Fruit fly (Drosophila melanogaster) whole organism, wandering third instar larva: ENCODE data around the gene Send1.
A peak's percentile ranks its signal among the peaks of the same experiment; 100 is the strongest.

Experiments used
- Abd-B ChIP-seq: fragments of >200 bp; optimal IDR thresholded peaks from 2 replicates; lab custom pipeline; 2017; ENCODE audit warnings: missing biosample characterization, missing genetic modification characterization
- CG32264 ChIP-seq: fragments of 200-800 bp; sonication (Bioruptor generic); optimal IDR thresholded peaks from 2 replicates; lab custom pipeline; 2016; ENCODE audit warnings: missing biosample characterization, missing genetic modification characterization
- CG9705 ChIP-seq: fragments of 200-800 bp; sonication (Bioruptor generic); optimal IDR thresholded peaks from 2 replicates; lab custom pipeline; 2018; ENCODE audit warnings: missing biosample characterization, mild to moderate bottlenecking, missing genetic modification characterization
- CrebA ChIP-seq: fragments of 200-800 bp; sonication (Bioruptor generic); optimal IDR thresholded peaks from 2 replicates; lab custom pipeline; 2016; ENCODE audit warnings: missing biosample characterization, mild to moderate bottlenecking, missing genetic modification characterization, borderline replicate concordance
- Dfd ChIP-seq: fragments of >200 bp; optimal IDR thresholded peaks from 2 replicates; lab custom pipeline; 2017; ENCODE audit warnings: missing biosample characterization, missing genetic modification characterization
- Dif ChIP-seq: fragments of 200-275, 200-300 bp; sonication (Bioruptor generic); optimal IDR thresholded peaks from 2 replicates; lab custom pipeline; 2018; ENCODE audit warnings: missing biosample characterization, missing genetic modification characterization; ENCODE audit not compliant: partially characterized antibody
- GATAd ChIP-seq: sonication (Bioruptor generic); optimal IDR thresholded peaks from 2 replicates; lab custom pipeline; 2016; ENCODE audit warnings: missing biosample characterization, missing genetic modification characterization
- HLH106 ChIP-seq: fragments of 200-800 bp; optimal IDR thresholded peaks from 3 replicates; lab custom pipeline; 2019; ENCODE audit warnings: missing biosample characterization, mild to moderate bottlenecking, missing genetic modification characterization, moderate library complexity
- Hnf4 ChIP-seq: fragments of 200-800 bp; sonication (Bioruptor generic); optimal IDR thresholded peaks from 2 replicates; lab custom pipeline; 2016; ENCODE audit warnings: missing biosample characterization, mild to moderate bottlenecking, missing genetic modification characterization
- Hr78 ChIP-seq: fragments of >200 bp; optimal IDR thresholded peaks from 2 replicates; lab custom pipeline; 2017; ENCODE audit warnings: missing biosample characterization, missing genetic modification characterization
- Hr83 ChIP-seq: fragments of 200-300 bp; sonication (Bioruptor generic); optimal IDR thresholded peaks from 2 replicates; lab custom pipeline; 2016; ENCODE audit warnings: missing biosample characterization, mild to moderate bottlenecking, missing genetic modification characterization, moderate library complexity; ENCODE audit not compliant: poor library complexity, severe bottlenecking
- Jra ChIP-seq: sonication (Bioruptor generic); optimal IDR thresholded peaks from 2 replicates; lab custom pipeline; 2016; ENCODE audit warnings: missing biosample characterization, missing genetic modification characterization
- Mio ChIP-seq: sonication (Bioruptor generic); optimal IDR thresholded peaks from 2 replicates; lab custom pipeline; 2016; ENCODE audit warnings: missing biosample characterization, missing genetic modification characterization
- Myc ChIP-seq: fragments of >200 bp; optimal IDR thresholded peaks from 2 replicates; lab custom pipeline; 2017
- N ChIP-seq: fragments of >200 bp; optimal IDR thresholded peaks from 2 replicates; lab custom pipeline; 2018; ENCODE audit warnings: missing biosample characterization, missing external identifiers, missing genetic modification characterization
- OdsH ChIP-seq: fragments of 200-800 bp; sonication (Bioruptor generic); optimal IDR thresholded peaks from 2 replicates; lab custom pipeline; 2016; ENCODE audit warnings: missing biosample characterization, mild to moderate bottlenecking, missing genetic modification characterization
- Rel ChIP-seq, 2 experiments: fragments of 200-800 bp; sonication (Bioruptor generic) in 1 of 2; optimal IDR thresholded peaks; 2 replicates in 1 of 2; 3 replicates in 1 of 2; lab custom pipeline; 2016 to 2019; ENCODE audit warnings: mild to moderate bottlenecking in 2 of 2, missing biosample characterization in 2 of 2, missing genetic modification characterization in 2 of 2, moderate library complexity in 1 of 2
- Sp1 ChIP-seq: fragments of 200-800 bp; sonication (Bioruptor generic); optimal IDR thresholded peaks from 3 replicates; lab custom pipeline; 2019; ENCODE audit warnings: missing biosample characterization, mild to moderate bottlenecking, missing genetic modification characterization, moderate library complexity
- Vsx2 ChIP-seq: fragments of 200-300, 225-300 bp; sonication (Bioruptor generic); optimal IDR thresholded peaks from 2 replicates; lab custom pipeline; 2018; ENCODE audit warnings: missing biosample characterization, missing genetic modification characterization; ENCODE audit not compliant: partially characterized antibody
- br ChIP-seq: fragments of 200-800 bp; sonication (Bioruptor generic); optimal IDR thresholded peaks from 2 replicates; lab custom pipeline; 2016; ENCODE audit warnings: missing biosample characterization, missing genetic modification characterization
- brk ChIP-seq: fragments of 200-800 bp; sonication (Bioruptor generic); optimal IDR thresholded peaks from 2 replicates; lab custom pipeline; 2016; ENCODE audit warnings: missing biosample characterization, mild to moderate bottlenecking, missing genetic modification characterization
- dl ChIP-seq, 2 experiments: fragments of 175-275, 200-275 bp in 1 of 2; fragments of 200-275 bp in 1 of 2; sonication (Bioruptor generic); optimal IDR thresholded peaks; lab custom pipeline; 2018; ENCODE audit warnings: mild to moderate bottlenecking in 2 of 2, missing biosample characterization in 2 of 2, missing genetic modification characterization in 2 of 2, moderate library complexity in 2 of 2; ENCODE audit not compliant: partially characterized antibody in 2 of 2, insufficient read depth in 1 of 2
- dmrt93B ChIP-seq: fragments of 200-800 bp; sonication (Bioruptor generic); optimal IDR thresholded peaks from 2 replicates; lab custom pipeline; 2018; ENCODE audit warnings: missing biosample characterization, mild to moderate bottlenecking, missing genetic modification characterization
- dsf ChIP-seq: sonication (Bioruptor generic); optimal IDR thresholded peaks from 2 replicates; lab custom pipeline; 2016; ENCODE audit warnings: missing biosample characterization, missing genetic modification characterization, borderline replicate concordance
- ey ChIP-seq: fragments of 200-800 bp; sonication (Bioruptor generic); optimal IDR thresholded peaks from 2 replicates; lab custom pipeline; 2016; ENCODE audit warnings: missing biosample characterization, missing genetic modification characterization
- foxo ChIP-seq, 2 experiments: fragments of 200-800 bp; sonication (Bioruptor generic); optimal IDR thresholded peaks; 2 replicates in 1 of 2; 3 replicates in 1 of 2; lab custom pipeline; 2016 to 2017; ENCODE audit warnings: missing biosample characterization in 2 of 2, missing genetic modification characterization in 2 of 2
- fru ChIP-seq: fragments of 200-800 bp; sonication (Bioruptor generic); optimal IDR thresholded peaks from 3 replicates; lab custom pipeline; 2016; ENCODE audit warnings: missing biosample characterization, mild to moderate bottlenecking, missing genetic modification characterization
- h ChIP-seq: fragments of 200-800 bp; sonication (Bioruptor generic); optimal IDR thresholded peaks from 3 replicates; lab custom pipeline; 2016; ENCODE audit warnings: missing biosample characterization, mild to moderate bottlenecking, missing genetic modification characterization
- jim ChIP-seq: fragments of 175-275, 200-325 bp; sonication (Bioruptor generic); optimal IDR thresholded peaks from 2 replicates; lab custom pipeline; 2016; ENCODE audit warnings: missing biosample characterization, mild to moderate bottlenecking, missing genetic modification characterization
- lola ChIP-seq: fragments of >200 bp; optimal IDR thresholded peaks from 2 replicates; lab custom pipeline; 2017; ENCODE audit warnings: missing biosample characterization, missing genetic modification characterization
- pan ChIP-seq: fragments of >200 bp; optimal IDR thresholded peaks from 2 replicates; lab custom pipeline; 2017
- psq ChIP-seq: fragments of 200-800 bp; sonication (Bioruptor generic); optimal IDR thresholded peaks from 3 replicates; lab custom pipeline; 2017; ENCODE audit warnings: missing biosample characterization, mild to moderate bottlenecking, missing genetic modification characterization, moderate library complexity
- rgr ChIP-seq: fragments of 200-800 bp; sonication (Bioruptor generic); optimal IDR thresholded peaks from 3 replicates; lab custom pipeline; 2016; ENCODE audit warnings: missing biosample characterization, mild to moderate bottlenecking, missing genetic modification characterization
- sage ChIP-seq: fragments of 200-800 bp; sonication (Bioruptor generic); optimal IDR thresholded peaks from 2 replicates; lab custom pipeline; 2016; ENCODE audit warnings: missing biosample characterization, mild to moderate bottlenecking, missing genetic modification characterization
- sv ChIP-seq: fragments of 200-800 bp; sonication (Bioruptor generic); optimal IDR thresholded peaks from 3 replicates; lab custom pipeline; 2016; ENCODE audit warnings: missing biosample characterization, missing genetic modification characterization
- tai ChIP-seq: sonication (Bioruptor generic); optimal IDR thresholded peaks from 2 replicates; lab custom pipeline; 2016; ENCODE audit warnings: missing biosample characterization, missing genetic modification characterization
- usp ChIP-seq: fragments of >200 bp; optimal IDR thresholded peaks from 2 replicates; lab custom pipeline; 2017; ENCODE audit warnings: missing biosample characterization, missing genetic modification characterization
- woc ChIP-seq: sonication (Bioruptor generic); optimal IDR thresholded peaks from 2 replicates; lab custom pipeline; 2016; ENCODE audit warnings: missing biosample characterization, mild to moderate bottlenecking, missing genetic modification characterization

Gene Send1

DNA sequence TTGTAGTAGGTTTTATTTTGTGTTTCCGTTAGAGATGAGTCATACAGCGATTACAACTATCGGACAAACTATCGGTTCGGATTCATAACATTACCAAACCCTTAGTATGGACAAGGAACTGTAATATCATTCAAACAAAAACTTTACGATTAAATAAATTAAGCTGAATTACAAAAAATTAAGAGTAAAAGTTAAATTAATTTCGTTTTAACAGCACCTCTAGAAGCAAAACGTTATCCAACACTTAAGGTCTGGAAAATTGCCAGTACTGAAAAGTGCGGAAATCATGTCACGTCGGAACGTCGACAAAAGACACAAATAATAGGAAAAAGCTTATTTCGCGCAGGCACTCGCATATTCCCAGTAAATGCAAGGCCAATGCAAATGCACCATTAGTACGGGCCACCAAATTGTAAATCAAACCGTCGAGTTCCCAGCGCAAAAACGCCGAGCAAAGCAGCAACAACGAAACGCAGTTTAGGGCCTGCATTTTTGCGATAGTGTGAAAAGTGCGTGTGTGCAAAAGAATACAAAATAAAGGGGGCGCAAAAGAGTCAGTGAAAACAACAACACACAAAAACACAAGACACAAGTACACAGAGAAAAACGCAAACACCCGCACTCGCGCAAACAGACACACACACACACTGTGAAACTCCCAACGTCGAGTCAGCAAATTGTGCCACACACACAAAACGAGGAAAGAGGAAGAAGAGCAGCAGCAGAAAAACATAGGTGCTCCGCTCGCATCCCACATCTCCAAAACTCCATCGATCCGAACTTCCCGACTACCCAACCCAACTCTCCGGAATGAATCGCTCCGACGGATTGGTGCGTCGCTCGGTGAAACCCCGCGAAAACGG, 28.4 kb downstream of the Send1 start, which contains the start of the genes CG15387 and sau:
TSS of gene CG15387 (minus strand) at position 36 of the 863 bp plus-strand sequence.
TSS of gene sau (plus strand) at position 84 of the 863 bp plus-strand sequence.
- TF ChIP-seq Myc (lab: Kevin White, UChicago) (peak; percentile 23), rgr (GFP tag; lab: Kevin White, UChicago) (peak; percentile 94), Rel (GFP tag; optimal IDR thresholded peaks at IDR 0.05; lab: Kevin White, UChicago) (no peak), Rel (tag; optimal IDR thresholded peaks at IDR 0.05; lab: Kevin White, UChicago) (peak; percentile 69), lola (GFP tag; lab: Kevin White, UChicago) (no peak), pan (lab: Kevin White, UChicago) (no peak), foxo (GFP tag; optimal IDR thresholded peaks at IDR 0.05; lab: Kevin White, UChicago) (peak; percentile 79 to 93), OdsH (GFP tag; lab: Kevin White, UChicago) (peak; percentile 89), CG9705 (peak; percentile 91), br (GFP tag; lab: Kevin White, UChicago) (peak; percentile 93), HLH106 (tag; lab: Kevin White, UChicago) (peak; percentile 90), dl (GFP tag; optimal IDR thresholded peaks at IDR 0.05; lab: Kevin White, UChicago; ENCODE audit: insufficient read depth in 1 of 2, partially characterized antibody in 2 of 2) (no peak), Sp1 (GFP tag; lab: Kevin White, UChicago) (peak; percentile 89), woc (GFP tag; lab: Kevin White, UChicago) (peak; percentile 87), Abd-B (GFP tag; lab: Kevin White, UChicago) (no peak), CrebA (GFP tag; lab: Kevin White, UChicago) (no peak), sv (GFP tag; lab: Kevin White, UChicago) (peak; percentile 84), Hr83 (GFP tag; lab: Kevin White, UChicago) (peak; percentile 33), jim (no peak), dmrt93B (GFP tag; lab: Kevin White, UChicago) (peak; percentile 77), GATAd (GFP tag; lab: Kevin White, UChicago) (peak; percentile 91), brk (peak; percentile 87), N (GFP tag; lab: Kevin White, UChicago) (no peak), Vsx2 (GFP tag; lab: Kevin White, UChicago) (no peak), tai (no peak), Jra (GFP tag; lab: Kevin White, UChicago) (peak; percentile 93), usp (GFP tag; lab: Kevin White, UChicago) (no peak), ey (GFP tag; lab: Kevin White, UChicago) (peak; percentile 90), Mio (peak; percentile 62), Dif (GFP tag; lab: Kevin White, UChicago) (no peak), psq (GFP tag; lab: Kevin White, UChicago) (peak; percentile 90), dsf (peak; percentile 91), CG32264 (GFP tag; lab: Kevin White, UChicago) (peak; percentile 86), Hr78 (no peak), h (GFP tag; lab: Kevin White, UChicago) (peak; percentile 95), Dfd (GFP tag; lab: Kevin White, UChicago) (no peak), Hnf4 (GFP tag; lab: Kevin White, UChicago) (peak; percentile 96), sage (GFP tag; lab: Kevin White, UChicago) (peak; percentile 80), fru (GFP tag; lab: Kevin White, UChicago) (peak; percentile 92)

DNA sequence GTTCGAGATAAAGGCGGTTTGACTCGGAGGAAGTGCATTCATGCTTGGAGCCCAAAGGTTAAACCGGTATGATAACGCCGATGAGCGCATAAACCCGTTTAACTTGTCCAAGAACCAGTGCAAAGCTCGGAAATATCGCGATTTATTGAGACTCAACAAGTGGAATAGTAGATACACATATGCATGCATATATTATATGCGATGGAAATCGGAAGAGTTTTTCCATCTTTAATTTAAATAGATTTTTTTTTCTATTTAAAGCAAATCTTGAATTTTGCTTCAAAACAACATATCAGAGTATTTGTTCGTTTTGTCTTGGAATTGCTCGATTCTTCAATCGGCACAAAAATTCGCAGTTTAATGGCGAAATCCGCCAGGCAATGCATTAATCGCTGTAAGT, 32.5 kb downstream of the Send1 start:
- TF ChIP-seq lola (GFP tag; lab: Kevin White, UChicago) (no peak), psq (GFP tag; lab: Kevin White, UChicago) (no peak), woc (GFP tag; lab: Kevin White, UChicago) (no peak), sage (GFP tag; lab: Kevin White, UChicago) (peak; percentile 9), Dif (GFP tag; lab: Kevin White, UChicago) (peak; percentile 25), Sp1 (GFP tag; lab: Kevin White, UChicago) (no peak)
